Fruit fly (Drosophila melanogaster): ENCODE results near the gene CG11598.

The CG11598 gene

dm6 chr3R:12685290-12685689, 50.6 kb downstream of the CG11598 start:
- TF ChIP-seq CG13204 (GFP tag; optimal IDR thresholded peaks at IDR 0.05), result no peak
- no peak for TF ChIP-seq CG15710 (tag; optimal IDR thresholded peaks at IDR 0.05)
- no peak for TF ChIP-seq CG10348 (GFP tag; IDR thresholded peaks at IDR 0.05)
